Worm (Caenorhabditis elegans) whole organism, late embryonic: Measurements from ENCODE around the gene snb-7.

Source experiments
- Y22D7AL.16 ChIP-seq: sonication (generic microtip); optimal IDR thresholded peaks from 2 replicates; lab custom pipeline; 2016; ENCODE audit warnings: missing genetic modification characterization, missing compliant biosample characterization
- ceh-9 ChIP-seq: sonication (generic microtip); optimal IDR thresholded peaks from 2 replicates; lab custom pipeline; 2016; ENCODE audit warnings: mild to moderate bottlenecking, missing genetic modification characterization, inconsistent platforms, missing compliant biosample characterization
- dve-1 ChIP-seq: sonication (generic microtip); optimal IDR thresholded peaks from 2 replicates; lab custom pipeline; 2017; ENCODE audit warnings: antibody characterized with exemption, mild to moderate bottlenecking, missing genetic modification characterization, missing compliant biosample characterization
- elt-2 ChIP-seq: sonication (generic microtip); optimal IDR thresholded peaks from 2 replicates; lab custom pipeline; 2016; ENCODE audit warnings: missing genetic modification reagents, missing genetic modification characterization, missing compliant biosample characterization
- elt-4 ChIP-seq: sonication (generic microtip); optimal IDR thresholded peaks from 2 replicates; lab custom pipeline; 2016; ENCODE audit warnings: missing genetic modification characterization, missing compliant biosample characterization
- eyg-1 ChIP-seq: sonication (generic microtip); optimal IDR thresholded peaks from 2 replicates; lab custom pipeline; 2016; ENCODE audit warnings: missing genotype, missing genetic modification characterization, missing compliant biosample characterization
- nfya-1 ChIP-seq: sonication (generic microtip); optimal IDR thresholded peaks from 2 replicates; lab custom pipeline; 2017; ENCODE audit warnings: missing genetic modification characterization, mild to moderate bottlenecking, missing compliant biosample characterization, antibody characterized with exemption, moderate library complexity
- nhr-11 ChIP-seq: fragments of 150-350 bp; optimal IDR thresholded peaks from 2 replicates; lab custom pipeline; 2014; ENCODE audit warnings: missing biosample characterization, missing genetic modification characterization
- odd-2 ChIP-seq: sonication (generic microtip); optimal IDR thresholded peaks from 2 replicates; lab custom pipeline; 2017; ENCODE audit warnings: antibody characterized with exemption, mild to moderate bottlenecking, missing genetic modification characterization, missing compliant biosample characterization
- pag-3 ChIP-seq: sonication (generic microtip); optimal IDR thresholded peaks from 2 replicates; lab custom pipeline; 2016; ENCODE audit warnings: missing compliant biosample characterization, missing genetic modification characterization, borderline replicate concordance

DNA sequence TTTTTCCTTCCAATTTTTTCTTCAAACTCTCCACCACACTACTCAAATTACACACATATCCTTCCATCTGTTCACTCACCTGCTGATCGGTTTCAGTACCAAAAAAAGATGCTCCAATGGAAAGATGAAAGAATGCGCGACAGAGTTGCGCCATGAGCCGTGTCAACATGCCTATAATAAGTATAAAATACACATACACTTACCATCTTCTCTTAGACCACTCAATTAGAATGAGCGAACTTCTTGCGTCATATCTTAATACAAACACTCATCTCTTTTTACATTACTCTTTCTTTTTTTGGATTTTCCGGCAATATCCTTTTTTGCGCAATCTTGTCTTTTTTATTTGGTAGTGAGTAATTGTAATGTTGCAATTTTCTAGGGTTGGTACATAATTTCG, 23.0 kb upstream of the snb-7 start:
- TF ChIP-seq elt-4 (tag; lab: Kevin White, UChicago) = no peak
- no peak for TF ChIP-seq ceh-9 (tag; lab: Kevin White, UChicago)
- no peak for TF ChIP-seq nfya-1 (tag; lab: Kevin White, UChicago)
- TF ChIP-seq dve-1 (tag; lab: Kevin White, UChicago) = no peak
- no peak for TF ChIP-seq elt-2
- TF ChIP-seq eyg-1 = no peak
- TF ChIP-seq pag-3 = no peak
- no peak for TF ChIP-seq odd-2
- no peak for TF ChIP-seq nhr-11
- no peak for TF ChIP-seq Y22D7AL.16 (tag; lab: Kevin White, UChicago)
